Fruit fly (Drosophila melanogaster): ENCODE data around the gene CG14275.

CG14275 gene

DNA sequence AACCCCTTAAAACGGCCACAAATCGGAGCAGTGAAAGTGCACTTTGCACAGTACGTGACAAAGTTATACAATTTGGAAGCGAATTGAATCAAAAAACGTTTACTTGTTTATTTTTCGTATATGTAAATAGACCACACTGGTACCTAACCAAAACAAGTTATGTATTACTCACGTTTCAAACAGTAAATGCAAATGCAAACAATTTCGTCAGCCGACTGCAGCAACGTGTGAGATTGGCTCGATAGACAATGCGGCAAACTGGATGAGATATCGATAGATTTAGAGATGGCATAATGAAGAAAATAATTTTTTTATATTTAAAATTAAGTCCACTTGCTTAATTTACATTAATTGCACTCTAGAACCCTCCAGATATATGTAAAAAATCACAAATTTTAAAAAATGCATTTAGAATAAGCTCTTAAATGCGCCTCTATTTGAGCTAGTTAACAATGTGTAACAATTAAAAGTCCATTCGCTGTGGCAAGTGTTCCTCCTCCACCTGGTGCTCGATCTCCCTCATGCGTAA, 54.3 kb downstream of the CG14275 start, which contains the start of gene AlaRS:
AlaRS (minus strand) TSS at position 257 of the 529 bp plus-strand sequence.
- TF ChIP-seq croc (GFP tag; conservative IDR thresholded peaks at IDR 0.05) (no peak), ro (GFP tag; IDR thresholded peaks at IDR 0.05) (no peak), CG42726 (GFP tag; IDR thresholded peaks at IDR 0.05; ENCODE audit: partially characterized antibody) (no peak), slbo (GFP tag; IDR thresholded peaks at IDR 0.05) (peak; percentile 37; the same call in 1 of the 2 replicates), Fer3 (tag; optimal IDR thresholded peaks at IDR 0.05) (peak; percentile 12), D (optimal IDR thresholded peaks at IDR 0.05) (no peak), D (GFP tag; optimal IDR thresholded peaks at IDR 0.05) (peak; percentile 19), CG10462 (GFP tag; optimal IDR thresholded peaks at IDR 0.05) (no peak), CG32772 (GFP tag; IDR thresholded peaks at IDR 0.05) (no peak), HLHmδ (GFP tag; optimal IDR thresholded peaks at IDR 0.05) (no peak), CG6813 (GFP tag; optimal IDR thresholded peaks at IDR 0.05) (peak; percentile 3), ken (GFP tag; IDR thresholded peaks at IDR 0.05) (no peak; the same call in 2 of the 3 replicates), Atf3 (GFP tag; optimal IDR thresholded peaks at IDR 0.05) (no peak), gce (GFP tag; IDR thresholded peaks at IDR 0.05) (no peak), gsb-n (tag; optimal IDR thresholded peaks at IDR 0.05) (no peak), CG4730 (GFP tag; IDR thresholded peaks at IDR 0.05) (no peak), lmd (GFP tag; IDR thresholded peaks at IDR 0.05) (0 out of 2 replicates have a peak, but pooled peaks have one; percentile 14), CG2678 (tag; optimal IDR thresholded peaks at IDR 0.05) (peak; percentile 50), CG5953 (GFP tag; IDR thresholded peaks at IDR 0.05) (no peak), CG17829 (tag; optimal IDR thresholded peaks at IDR 0.05) (peak; percentile 67), Vsx1 (GFP tag; optimal IDR thresholded peaks at IDR 0.05) (no peak), CG3281 (GFP tag; optimal IDR thresholded peaks at IDR 0.05) (peak; percentile 49), CG11247 (GFP tag; IDR thresholded peaks at IDR 0.05) (no peak), Elba2 (GFP tag; optimal IDR thresholded peaks at IDR 0.05) (no peak), Fer2 (tag; optimal IDR thresholded peaks at IDR 0.05) (no peak), twi (tag; optimal IDR thresholded peaks at IDR 0.05) (no peak), Mad (GFP tag; optimal IDR thresholded peaks at IDR 0.05) (no peak), en (GFP tag; optimal IDR thresholded peaks at IDR 0.05) (no peak), Rx (GFP tag; IDR thresholded peaks at IDR 0.05) (no peak), CG33557 (GFP tag; optimal IDR thresholded peaks at IDR 0.05) (no peak), CG1024 (GFP tag; IDR thresholded peaks at IDR 0.05) (no peak), Ets65A (GFP tag) (no peak), CG16779 (GFP tag; IDR thresholded peaks at IDR 0.05) (no peak), ATbp (GFP tag; optimal IDR thresholded peaks at IDR 0.05) (peak; percentile 44), cg (GFP tag; optimal IDR thresholded peaks at IDR 0.05) (no peak), CG17361 (GFP tag; IDR thresholded peaks at IDR 0.05) (peak; percentile 51; the same call in 2 of the 3 replicates), CrebB (tag; optimal IDR thresholded peaks at IDR 0.05) (no peak), Camta (GFP tag; optimal IDR thresholded peaks at IDR 0.05) (no peak), fd102C (GFP tag; optimal IDR thresholded peaks at IDR 0.05) (no peak), az2 (GFP tag; optimal IDR thresholded peaks at IDR 0.05) (no peak), Nf-YA (GFP tag; IDR thresholded peaks at IDR 0.05) (no peak), CG32532 (GFP tag; IDR thresholded peaks at IDR 0.05) (no peak; the same call in 1 of the 2 replicates), CG15269 (tag; optimal IDR thresholded peaks at IDR 0.05) (peak; percentile 39), sim (GFP tag; IDR thresholded peaks at IDR 0.05) (no peak), tna (GFP tag; IDR thresholded peaks at IDR 0.05; ENCODE audit: partially characterized antibody) (no peak), CG2116 (GFP tag; optimal IDR thresholded peaks at IDR 0.05) (peak; percentile 81), crp (GFP tag; optimal IDR thresholded peaks at IDR 0.05) (peak in 1 of 2 experiments; percentile 4), jigr1 (GFP tag; IDR thresholded peaks at IDR 0.05) (no peak; the same call in 2 of the 3 replicates), ase (GFP tag; IDR thresholded peaks at IDR 0.05) (no peak), CG33213 (GFP tag; optimal IDR thresholded peaks at IDR 0.05) (no peak), Meics (GFP tag; optimal IDR thresholded peaks at IDR 0.05) (peak; percentile 28)

All from whole organism, embryonic.